Fruit fly (Drosophila melanogaster): ENCODE results near the gene CG10337.

dm6 chr2L:19540307-19540706 is 6.5 kb downstream of the CG10337 start, which contains the start of gene CG13081:
- TF ChIP-seq CG10348 (GFP tag; IDR thresholded peaks at IDR 0.05) = no peak
- TF ChIP-seq CG17806 (tag; optimal IDR thresholded peaks at IDR 0.05) = no peak

Measured in whole organism, pupa.